Fruit fly (Drosophila melanogaster): ENCODE measurements around the gene ICA69.

ICA69 gene

dm6 chr3L:21176276-21176934 lies 45.2 kb downstream of the ICA69 start (continued):
- TF ChIP-seq Trl (optimal IDR thresholded peaks at IDR 0.05) (peak in 1 of 2 experiments; percentile 52), Trl (GFP tag; optimal IDR thresholded peaks at IDR 0.05) (no peak), exex (tag; optimal IDR thresholded peaks at IDR 0.05) (peak; percentile 49), lilli (GFP tag; optimal IDR thresholded peaks at IDR 0.05) (no peak), Ssrp (tag; optimal IDR thresholded peaks at IDR 0.05) (no peak), cg (GFP tag; optimal IDR thresholded peaks at IDR 0.05) (peak; percentile 48), CG11093 (GFP tag; IDR thresholded peaks at IDR 0.05) (no peak), br (optimal IDR thresholded peaks at IDR 0.05) (no peak), ftz-f1 (GFP tag; optimal IDR thresholded peaks at IDR 0.05) (peak; percentile 24), chinmo (GFP tag; IDR thresholded peaks at IDR 0.05; ENCODE audit: partially characterized antibody) (0 out of 4 replicates have a peak, but pooled peaks have one; percentile 48), Dad (GFP tag; optimal IDR thresholded peaks at IDR 0.05) (no peak), hbn (GFP tag; IDR thresholded peaks at IDR 0.05; ENCODE audit: partially characterized antibody) (0 out of 2 replicates have a peak, but pooled peaks have one; percentile 15), CG34376 (GFP tag; optimal IDR thresholded peaks at IDR 0.05) (peak; percentile 21), Lpt (GFP tag; optimal IDR thresholded peaks at IDR 0.05) (no peak)

- TF ChIP-seq peb (GFP tag; IDR thresholded peaks at IDR 0.05) (no peak), fru (optimal IDR thresholded peaks at IDR 0.05) (no peak), CG15011 (GFP tag; optimal IDR thresholded peaks at IDR 0.05) (peak; percentile 67), CG12104 (GFP tag; optimal IDR thresholded peaks at IDR 0.05) (peak; percentile 30), CG4730 (GFP tag; IDR thresholded peaks at IDR 0.05) (peak; percentile 53; the same call in 1 of the 2 replicates), gt (GFP tag; IDR thresholded peaks at IDR 0.05) (no peak), CG34422 (GFP tag; IDR thresholded peaks at IDR 0.05) (peak; percentile 10; the same call in 2 of the 3 replicates), CG3407 (GFP tag; optimal IDR thresholded peaks at IDR 0.05) (no peak), usp (GFP tag; optimal IDR thresholded peaks at IDR 0.05) (no peak), pnt (GFP tag; optimal IDR thresholded peaks at IDR 0.05) (peak; percentile 5), wdn (GFP tag; IDR thresholded peaks at IDR 0.05) (peak; percentile 72; the same call in 1 of the 2 replicates), Drgx (GFP tag; IDR thresholded peaks at IDR 0.05) (peak; percentile 71), CG6791 (GFP tag; IDR thresholded peaks at IDR 0.05; ENCODE audit: partially characterized antibody) (no peak), HmgZ (tag; optimal IDR thresholded peaks at IDR 0.05) (peak; percentile 64), CG16815 (GFP tag; optimal IDR thresholded peaks at IDR 0.05) (peak; percentile 31), CG2120 (GFP tag; optimal IDR thresholded peaks at IDR 0.05) (peak; percentile 93), CG12155 (GFP tag; optimal IDR thresholded peaks at IDR 0.05) (peak; percentile 73), CG1602 (GFP tag; optimal IDR thresholded peaks at IDR 0.05) (peak; percentile 40), CG11085 (GFP tag; IDR thresholded peaks at IDR 0.05) (peak; percentile 50; the same call in 1 of the 2 replicates), Atf6 (GFP tag; IDR thresholded peaks at IDR 0.05) (peak; percentile 86), gsb (GFP tag; IDR thresholded peaks at IDR 0.05) (peak; percentile 83), bigmax (GFP tag; optimal IDR thresholded peaks at IDR 0.05) (no peak), CG11696 (GFP tag; IDR thresholded peaks at IDR 0.05) (peak; percentile 40; the same call in 1 of the 2 replicates), Stat92E (GFP tag; optimal IDR thresholded peaks at IDR 0.05) (no peak), eyg (GFP tag; optimal IDR thresholded peaks at IDR 0.05) (peak; percentile 27), CG1603 (tag; optimal IDR thresholded peaks at IDR 0.05) (no peak), rib (GFP tag; IDR thresholded peaks at IDR 0.05) (peak; percentile 85; the same call in 1 of the 2 replicates), CG14441 (GFP tag; IDR thresholded peaks at IDR 0.05) (peak; percentile 77), PHDP (tag; optimal IDR thresholded peaks at IDR 0.05) (peak; percentile 78), phol (tag; optimal IDR thresholded peaks at IDR 0.05) (peak; percentile 37), en (GFP tag; optimal IDR thresholded peaks at IDR 0.05) (no peak), unc-4 (GFP tag; IDR thresholded peaks at IDR 0.05; ENCODE audit: partially characterized antibody) (no peak), CG34376 (GFP tag; optimal IDR thresholded peaks at IDR 0.05) (no peak), CG4282 (GFP tag; optimal IDR thresholded peaks at IDR 0.05) (no peak), CG5953 (GFP tag; IDR thresholded peaks at IDR 0.05) (no peak), CG10959 (GFP tag; IDR thresholded peaks at IDR 0.05) (no peak), Bteb2 (GFP tag; optimal IDR thresholded peaks at IDR 0.05) (peak; percentile 68)
Measured at dm6 chr3L:21176935-21177581, 45.8 kb downstream of the ICA69 start.

Measured in whole organism, embryonic.